Worm (Caenorhabditis elegans) whole organism, late embryonic: ENCODE data around the gene zag-1.

Experiments
- nhr-11 ChIP-seq: fragments of 150-350 bp; optimal IDR thresholded peaks from 2 replicates; lab custom pipeline; 2014; ENCODE audit warnings: missing biosample characterization, missing genetic modification characterization
- pros-1 ChIP-seq: fragments of 150-350 bp; optimal IDR thresholded peaks from 2 replicates; lab custom pipeline; 2014; ENCODE audit warnings: missing biosample characterization, missing genetic modification reagents, missing genetic modification characterization

DNA sequence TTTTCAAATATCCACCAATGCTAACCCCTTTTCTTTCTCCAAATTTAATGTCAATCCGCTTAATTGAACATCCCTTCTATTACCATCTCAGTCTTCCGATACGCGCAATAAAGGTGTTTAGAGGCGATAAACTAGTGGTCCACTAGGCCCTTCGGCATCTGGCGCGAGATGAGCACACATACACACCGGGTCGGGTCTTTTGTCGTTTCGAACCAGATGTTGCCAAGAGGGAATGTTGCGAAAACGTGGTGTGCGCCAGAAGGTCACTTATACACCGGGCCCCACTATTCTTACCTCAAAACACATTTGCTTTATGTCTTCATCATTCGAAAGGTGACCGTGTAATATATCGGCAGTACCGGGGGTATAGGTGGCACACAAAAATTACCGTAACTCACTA, 11.6 kb upstream of the zag-1 start:
- TF ChIP-seq nhr-11 (no peak), pros-1 (tag; lab: Kevin White, UChicago) (no peak)
